Fruit fly (Drosophila melanogaster) S2 (cell line): ENCODE data around the gene CG12241.

ENCODE experiments used
- CG8478 ChIP-seq: fragments of >200 bp; optimal IDR thresholded peaks from 2 replicates; lab custom pipeline; 2018
- CTCF ChIP-seq, 2 experiments: fragments of >200 bp; optimal IDR thresholded peaks; 2 replicates each; lab custom pipeline; 2018

The CG12241 gene

dm6 chr3R:15268426-15268825, 49.4 kb downstream of the CG12241 start, which contains the start of the genes CG14864 and Zip88E:
Gene CG14864 (minus strand): TSS chr3R:15268538.
Gene Zip88E (plus strand): TSS chr3R:15268662.
- TF ChIP-seq CG8478 (no peak), CTCF (optimal IDR thresholded peaks at IDR 0.05; lab: Kevin White, UChicago) (no peak)

dm6 chr3R:15268856-15269255, 49.8 kb downstream of the CG12241 start:
- TF ChIP-seq CTCF (optimal IDR thresholded peaks at IDR 0.05; lab: Kevin White, UChicago) (no peak), CG8478 (no peak)
